Worm (Caenorhabditis elegans) whole organism, L4 larva: ENCODE results near the gene msp-152.

ENCODE experiments used
- D1046.2 ChIP-seq: fragments of 200-800 bp; sonication (Bioruptor generic); IDR thresholded peaks from 2 replicates; pipeline ENCODE4 v1.3.6; 2022; ENCODE audit warnings: missing genetic modification characterization, missing compliant biosample characterization
- F26F4.8 ChIP-seq: fragments of 200-800 bp; sonication (Bioruptor generic); conservative IDR thresholded peaks from 2 replicates; pipeline ENCODE4 v1.3.6; 2022; ENCODE audit warnings: missing genetic modification characterization, missing compliant biosample characterization
- F44E2.7 ChIP-seq: fragments of 200-800 bp; sonication (Bioruptor generic); IDR thresholded peaks from 2 replicates; pipeline ENCODE4 v2.1.2; 2022; ENCODE audit warnings: missing genetic modification characterization, missing compliant biosample characterization
- T20F7.1 ChIP-seq: fragments of 200-800 bp; sonication (Bioruptor generic); optimal IDR thresholded peaks from 2 replicates; lab custom pipeline; 2018; ENCODE audit warnings: mild to moderate bottlenecking, missing genetic modification characterization, missing compliant biosample characterization
- Y48G9A.11 ChIP-seq: fragments of 200-800 bp; sonication (Bioruptor generic); IDR thresholded peaks from 2 replicates; pipeline ENCODE4 v1.3.6; 2022; ENCODE audit warnings: missing genetic modification reagents, missing genetic modification characterization, missing compliant biosample characterization
- aha-1 ChIP-seq: fragments of 150-350 bp; peaks from one replicate; lab custom pipeline; 2014; ENCODE audit warnings: missing biosample characterization, missing genetic modification characterization
- arid-1 ChIP-seq: fragments of 200-800 bp; sonication (Bioruptor generic); conservative IDR thresholded peaks from 2 replicates; pipeline ENCODE4 v1.3.6; 2022; ENCODE audit warnings: missing genetic modification reagents, missing genetic modification characterization, missing compliant biosample characterization
- ceh-82 ChIP-seq: sonication (generic microtip); optimal IDR thresholded peaks from 2 replicates; lab custom pipeline; 2017; ENCODE audit warnings: missing biosample characterization, missing genetic modification characterization
- ctbp-1 ChIP-seq: fragments of 200-800 bp; sonication (Bioruptor generic); IDR thresholded peaks from 2 replicates; pipeline ENCODE4 v1.3.6; 2022; ENCODE audit warnings: missing genetic modification reagents, missing genetic modification characterization, missing compliant biosample characterization
- daf-8 ChIP-seq: fragments of 200-800 bp; sonication (Bioruptor generic); IDR thresholded peaks from 2 replicates; pipeline ENCODE4 v1.3.6; 2022; ENCODE audit warnings: missing genetic modification characterization, missing compliant biosample characterization
- duxl-1 ChIP-seq: sonication (generic microtip); optimal IDR thresholded peaks from 2 replicates; lab custom pipeline; 2016; ENCODE audit warnings: mild to moderate bottlenecking, missing genetic modification characterization, moderate library complexity, missing compliant biosample characterization; ENCODE audit not compliant: poor library complexity
- dve-1 ChIP-seq: sonication (generic microtip); optimal IDR thresholded peaks from 2 replicates; lab custom pipeline; 2017; ENCODE audit warnings: antibody characterized with exemption, mild to moderate bottlenecking, missing genetic modification characterization, missing compliant biosample characterization; ENCODE audit not compliant: insufficient read depth
- gei-8 ChIP-seq: fragments of 200-800 bp; sonication (Bioruptor generic); optimal IDR thresholded peaks from 2 replicates; lab custom pipeline; 2018; ENCODE audit warnings: mild to moderate bottlenecking, missing genetic modification characterization, missing compliant biosample characterization
- lin-1 ChIP-seq: fragments of 200-800 bp; sonication (Bioruptor generic); IDR thresholded peaks from 2 replicates; pipeline ENCODE4 v1.3.6; 2022; ENCODE audit warnings: missing genetic modification reagents, missing genetic modification characterization, missing compliant biosample characterization
- lin-15B ChIP-seq: fragments of 150-350 bp; sonication (generic microtip); optimal IDR thresholded peaks from 3 replicates; lab custom pipeline; 2014; ENCODE audit warnings: missing biosample characterization, missing genetic modification characterization
- lin-38 ChIP-seq: fragments of 200-800 bp; sonication (Bioruptor generic); IDR thresholded peaks from 2 replicates; pipeline ENCODE4 v1.3.6; 2022; ENCODE audit warnings: missing genetic modification reagents, missing genetic modification characterization, missing compliant biosample characterization
- lsy-2 ChIP-seq, 2 experiments: fragments of 150-350 bp in 1 of 2; sonication (generic microtip) in 1 of 2; optimal IDR thresholded peaks; 2 replicates each; lab custom pipeline; 2014 to 2017; ENCODE audit warnings: missing biosample characterization in 2 of 2, missing genetic modification characterization in 2 of 2
- mes-2 ChIP-seq: sonication (generic microtip); optimal IDR thresholded peaks from 2 replicates; lab custom pipeline; 2016; ENCODE audit warnings: missing genotype, mild to moderate bottlenecking, missing genetic modification characterization, missing compliant biosample characterization; ENCODE audit not compliant: poor library complexity, severe bottlenecking
- mxl-3 ChIP-seq: fragments of 200-800 bp; sonication (Bioruptor generic); optimal IDR thresholded peaks from 2 replicates; lab custom pipeline; 2018; ENCODE audit warnings: mild to moderate bottlenecking, missing genetic modification characterization, missing compliant biosample characterization
- nhr-11 ChIP-seq: fragments of 150-350 bp; optimal IDR thresholded peaks from 2 replicates; lab custom pipeline; 2014; ENCODE audit warnings: missing biosample characterization, missing genetic modification characterization
- nhr-28 ChIP-seq: fragments of 150-350 bp; optimal IDR thresholded peaks from 2 replicates; lab custom pipeline; 2014; ENCODE audit warnings: missing biosample characterization, missing genetic modification characterization
- nhr-6 ChIP-seq: fragments of 150-350 bp; optimal IDR thresholded peaks from 2 replicates; lab custom pipeline; 2014; ENCODE audit warnings: missing biosample characterization, missing genetic modification characterization
- nhr-76 ChIP-seq: fragments of 150-350 bp; optimal IDR thresholded peaks from 2 replicates; lab custom pipeline; 2014; ENCODE audit warnings: missing biosample characterization, missing genetic modification characterization
- nhr-77 ChIP-seq: fragments of 150-350 bp; optimal IDR thresholded peaks from 2 replicates; lab custom pipeline; 2014; ENCODE audit warnings: missing biosample characterization, missing genetic modification characterization
- snpc-1.2 ChIP-seq: fragments of 200-800 bp; sonication (Bioruptor generic); IDR thresholded peaks from 2 replicates; pipeline ENCODE4 v1.3.6; 2022; ENCODE audit warnings: missing genetic modification reagents, missing genetic modification characterization, missing compliant biosample characterization
- snpc-4 ChIP-seq: fragments of 150-350 bp; optimal IDR thresholded peaks from 2 replicates; lab custom pipeline; 2014; ENCODE audit warnings: missing biosample characterization, missing genetic modification characterization
- spr-1 ChIP-seq: sonication (generic microtip); optimal IDR thresholded peaks from 2 replicates; lab custom pipeline; 2016; ENCODE audit warnings: mild to moderate bottlenecking, missing genetic modification characterization, missing compliant biosample characterization
- spr-3 ChIP-seq: fragments of 200-800 bp; sonication (Bioruptor generic); optimal IDR thresholded peaks from 2 replicates; lab custom pipeline; 2018; ENCODE audit warnings: mild to moderate bottlenecking, missing genetic modification characterization, missing compliant biosample characterization
- zag-1 ChIP-seq: fragments of 150-350 bp; optimal IDR thresholded peaks from 2 replicates; lab custom pipeline; 2014; ENCODE audit warnings: missing biosample characterization, missing genetic modification characterization
- zfp-2 ChIP-seq: sonication (generic microtip); optimal IDR thresholded peaks from 2 replicates; lab custom pipeline; 2016; ENCODE audit warnings: mild to moderate bottlenecking, missing genetic modification characterization, missing compliant biosample characterization
- zip-2 ChIP-seq: fragments of 150-350 bp; optimal IDR thresholded peaks from 2 replicates; lab custom pipeline; 2014; ENCODE audit warnings: missing biosample characterization, missing genetic modification characterization

msp-152 gene

DNA sequence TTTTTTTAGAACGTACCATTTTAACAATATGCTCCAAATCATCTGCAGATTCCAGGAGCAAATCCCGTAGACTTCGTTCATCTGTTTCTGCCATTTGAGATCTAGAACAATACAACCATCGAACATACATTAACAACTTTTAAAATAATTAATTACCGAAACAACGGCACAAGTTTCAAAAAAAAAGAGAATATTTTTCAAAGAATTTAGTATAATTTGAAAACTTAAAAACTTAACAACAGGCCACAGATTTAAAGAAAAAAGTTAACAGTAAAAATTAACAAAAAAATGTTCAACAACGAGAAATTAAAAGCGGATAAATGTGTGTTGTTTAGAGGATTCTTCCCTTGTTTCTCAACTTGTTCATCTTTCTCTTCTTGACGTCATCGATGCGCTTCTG is 11.0 kb downstream of the msp-152 start, which contains the start of gene mdt-4:
Gene mdt-4 (minus strand): TSS at position 101 of the 400 bp plus-strand sequence.
- no peak for TF ChIP-seq D1046.2 (GFP tag; lab: Robert Waterston, UW)
- no peak for TF ChIP-seq gei-8
- no peak for TF ChIP-seq zfp-2 (tag; lab: Kevin White, UChicago)
- TF ChIP-seq daf-8 (GFP tag; lab: Robert Waterston, UW) = no peak
- no peak for TF ChIP-seq mxl-3
- TF ChIP-seq ctbp-1 (GFP tag; lab: Robert Waterston, UW) = no peak
- no peak for TF ChIP-seq F26F4.8 (GFP tag; lab: Robert Waterston, UW)
- TF ChIP-seq lin-15B = no peak
- TF ChIP-seq lin-1 (GFP tag; lab: Robert Waterston, UW) = no peak
- TF ChIP-seq nhr-76 = no peak
- TF ChIP-seq T20F7.1 (GFP tag; lab: Kevin White, UChicago) = peak; percentile 31
- no peak for TF ChIP-seq snpc-4 (tag; lab: Kevin White, UChicago)
- peak; percentile 18; the same call in 1 of the 2 replicates for TF ChIP-seq lin-38 (GFP tag; lab: Robert Waterston, UW)
- no peak for TF ChIP-seq nhr-77
- TF ChIP-seq, all 104 proteins: peak for 2

- TF ChIP-seq zip-2 (tag; lab: Kevin White, UChicago) (no peak), aha-1 (tag; lab: Kevin White, UChicago) (peak; percentile 84), T20F7.1 (GFP tag; lab: Kevin White, UChicago) (peak; percentile 90), lsy-2 (tag; optimal IDR thresholded peaks at IDR 0.05; lab: Kevin White, UChicago) (peak in 1 of 2 experiments; percentile 41)
- TF ChIP-seq, all 104 proteins: peak for 3
Observed at ce11 chrII:4945695-4946094, 12.9 kb downstream of the msp-152 start, which contains the start of the genes gldi-11 and ZK546.2. Gene gldi-11 (minus strand): TSS chrII:4945789. Gene ZK546.2 (plus strand): TSS chrII:4946027.

DNA sequence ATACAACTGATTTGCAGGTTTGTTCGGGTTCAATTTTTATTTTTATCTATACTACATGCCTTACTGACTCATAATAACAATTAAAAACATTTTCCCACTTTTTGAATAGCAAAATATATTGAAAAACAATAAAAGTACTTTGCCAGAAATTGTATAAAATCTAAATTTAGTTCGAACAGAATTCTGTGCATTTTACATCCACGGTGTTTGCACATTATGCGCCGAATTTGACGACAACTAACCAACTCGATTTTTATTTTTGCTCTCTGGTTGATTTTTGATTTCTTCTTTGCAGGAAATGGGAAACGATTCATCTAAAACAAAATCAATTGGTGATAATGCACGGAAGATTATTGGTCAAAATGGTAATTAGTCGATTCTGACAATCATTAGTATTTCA is 13.9 kb downstream of the msp-152 start:
- TF ChIP-seq mes-2 = peak; percentile 17
- no peak for TF ChIP-seq ceh-82 (tag; lab: Kevin White, UChicago)
- TF ChIP-seq T20F7.1 (GFP tag; lab: Kevin White, UChicago) = peak; percentile 70
- no peak for TF ChIP-seq spr-3 (GFP tag; lab: Kevin White, UChicago)
- no peak for TF ChIP-seq zag-1 (tag; lab: Kevin White, UChicago)
- no peak for TF ChIP-seq F44E2.7
- peak in 1 of 2 experiments; percentile 38 for TF ChIP-seq lsy-2 (tag; optimal IDR thresholded peaks at IDR 0.05; lab: Kevin White, UChicago)
- no peak for TF ChIP-seq nhr-77
- no peak for TF ChIP-seq snpc-1.2 (GFP tag; lab: Robert Waterston, UW)
- TF ChIP-seq dve-1 (tag; lab: Kevin White, UChicago) = peak; percentile 17
- no peak for TF ChIP-seq F26F4.8 (GFP tag; lab: Robert Waterston, UW)
- no peak for TF ChIP-seq spr-1 (tag; lab: Kevin White, UChicago)
- TF ChIP-seq nhr-6 (tag; lab: Kevin White, UChicago) = peak; percentile 64

- TF ChIP-seq duxl-1 (peak; percentile 22), nhr-11 (tag; lab: Kevin White, UChicago) (no peak), lin-38 (GFP tag; lab: Robert Waterston, UW) (peak; percentile 39), Y48G9A.11 (GFP tag; lab: Robert Waterston, UW) (peak; percentile 43; the same call in 1 of the 2 replicates), arid-1 (0 out of 2 replicates have a peak, but pooled peaks have one; percentile 7)
Observed at ce11 chrII:4948118-4948517, 15.3 kb downstream of the msp-152 start.

ce11 chrII:4949380-4949950 is 16.6 kb downstream of the msp-152 start, which contains the start of the genes try-1 and zyg-12:
Gene try-1 (minus strand): TSS chrII:4949527.
Gene zyg-12 (plus strand): TSS chrII:4949900.
- no peak for TF ChIP-seq nhr-28 (tag; lab: Kevin White, UChicago)
- peak; percentile 42; the same call in 1 of the 2 replicates for TF ChIP-seq lin-38 (GFP tag; lab: Robert Waterston, UW)
- no peak for TF ChIP-seq F26F4.8 (GFP tag; lab: Robert Waterston, UW)
- no peak for TF ChIP-seq duxl-1
